Worm (Caenorhabditis elegans) whole organism, L4/young adult: ENCODE measurements around the gene ckr-2.

Experiments
- W03F9.2 ChIP-seq: fragments of 150-350 bp; optimal IDR thresholded peaks from 2 replicates; lab custom pipeline; 2014; ENCODE audit warnings: missing biosample characterization, missing genetic modification characterization
- dao-5 ChIP-seq: sonication (generic microtip); optimal IDR thresholded peaks from 2 replicates; lab custom pipeline; 2016; ENCODE audit warnings: missing genotype, missing genetic modification characterization, moderate library complexity, missing compliant biosample characterization
- him-1 ChIP-seq: sonication (generic microtip); optimal IDR thresholded peaks from 2 replicates; lab custom pipeline; 2016; ENCODE audit warnings: missing genotype, missing genetic modification reagents, missing genetic modification characterization, missing compliant biosample characterization

DNA sequence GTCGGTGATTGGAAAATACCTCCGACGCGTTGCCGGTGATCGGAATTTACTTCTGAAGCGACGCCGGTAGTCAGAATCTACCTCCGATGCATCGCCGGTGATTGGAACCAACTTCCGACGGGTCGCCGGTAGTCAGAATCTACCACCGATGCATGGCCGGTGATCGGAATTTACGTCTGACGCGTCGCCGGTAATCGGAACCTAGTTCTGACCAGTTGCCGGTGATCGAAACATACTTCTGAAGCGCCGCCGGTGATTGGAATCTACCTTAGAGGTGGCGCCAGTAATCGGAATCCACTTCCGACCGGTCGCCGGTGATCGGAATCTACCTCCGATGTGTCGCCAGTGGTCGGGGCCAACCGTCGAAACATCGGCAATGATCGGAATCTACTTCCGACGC is 13.1 kb downstream of the ckr-2 start:
- TF ChIP-seq him-1 (tag; lab: Kevin White, UChicago) (no peak), dao-5 (tag; lab: Kevin White, UChicago) (no peak), W03F9.2 (tag; lab: Kevin White, UChicago) (no peak)
